Worm (Caenorhabditis elegans): ENCODE measurements around the gene gar-1.
A peak's percentile ranks its signal among the peaks of the same experiment; 100 is the strongest.

Gene gar-1

DNA sequence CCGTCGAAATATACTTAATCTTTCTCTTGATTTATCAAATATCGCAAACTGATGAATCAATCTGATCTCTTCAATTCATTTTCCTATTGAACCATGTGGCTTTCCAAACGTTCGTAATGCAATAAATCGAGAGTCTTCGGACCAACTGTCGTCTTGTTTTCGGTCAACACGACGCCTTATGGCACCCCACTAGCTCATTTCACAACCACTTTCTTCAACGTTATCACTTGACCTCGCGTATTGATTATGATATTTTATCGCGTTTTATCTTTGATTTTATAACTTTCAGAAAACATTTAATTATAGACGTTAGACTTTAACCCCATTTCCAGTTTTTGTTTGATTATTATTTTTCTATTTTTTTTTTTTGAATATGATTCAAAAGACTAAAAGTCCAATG, 25.1 kb upstream of the gar-1 start:
- TF ChIP-seq tbx-7 (tag; optimal IDR thresholded peaks at IDR 0.05), result no peak
- no peak for TF ChIP-seq pha-4 (tag; optimal IDR thresholded peaks at IDR 0.05)
- TF ChIP-seq C08G9.2 (tag; optimal IDR thresholded peaks at IDR 0.05), result no peak
- peak; percentile 60 for TF ChIP-seq elt-2 (tag; optimal IDR thresholded peaks at IDR 0.05)
- TF ChIP-seq tbx-2 (tag; optimal IDR thresholded peaks at IDR 0.05), result no peak
- no peak for TF ChIP-seq ceh-48 (tag; optimal IDR thresholded peaks at IDR 0.05)
- TF ChIP-seq gmeb-2 (tag; optimal IDR thresholded peaks at IDR 0.05), result no peak

DNA sequence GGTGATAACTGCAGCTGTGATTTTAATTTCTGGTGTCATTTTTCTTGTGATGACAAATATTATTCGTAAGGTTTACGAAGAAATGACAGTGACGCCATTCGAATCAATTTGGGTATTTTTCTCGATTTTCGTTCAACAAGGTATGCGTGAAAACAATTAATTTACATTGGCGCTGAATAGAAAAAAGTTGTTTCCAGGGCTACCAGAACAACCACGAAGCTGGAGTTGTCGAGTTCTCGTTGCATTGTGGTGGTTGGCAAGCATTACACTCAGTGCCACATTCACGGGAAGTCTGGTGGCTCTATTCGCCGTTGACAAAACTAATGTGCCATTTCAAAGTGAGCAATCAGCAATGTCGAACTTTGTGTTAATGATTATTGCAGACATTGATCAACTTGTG, 23.1 kb upstream of the gar-1 start:
- TF ChIP-seq ceh-45 (GFP tag; IDR thresholded peaks at IDR 0.05), result no peak
- no peak for TF ChIP-seq K09A11.1 (tag; optimal IDR thresholded peaks at IDR 0.05; ENCODE audit: insufficient read depth)

DNA sequence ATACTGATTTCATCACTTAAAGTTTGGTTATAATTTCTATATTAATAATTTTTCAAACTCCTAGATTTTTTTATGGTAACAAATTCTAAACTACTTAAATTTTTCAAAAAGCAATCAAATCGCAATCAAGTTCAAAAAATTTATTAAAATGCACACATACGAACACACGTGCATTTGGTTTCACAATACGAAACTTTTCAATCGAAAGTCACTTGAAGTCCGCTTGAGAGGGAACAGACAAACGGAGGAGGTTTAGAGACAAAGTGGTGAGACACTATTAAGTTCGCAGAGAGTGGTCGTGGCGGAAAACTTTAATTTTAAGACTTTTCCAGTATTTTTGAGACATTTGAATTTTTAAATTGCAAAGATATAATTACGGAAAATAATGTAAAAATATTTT, 21.0 kb upstream of the gar-1 start, which contains the start of gene glr-8:
Gene glr-8 (plus strand): TSS at position 319 of the 400 bp plus-strand sequence.
- TF ChIP-seq ceh-45 (GFP tag; IDR thresholded peaks at IDR 0.05) (no peak), ceh-14 (tag; optimal IDR thresholded peaks at IDR 0.05) (no peak), hlh-6 (tag; optimal IDR thresholded peaks at IDR 0.05) (no peak), elt-4 (tag; optimal IDR thresholded peaks at IDR 0.05) (no peak), tbx-2 (tag; optimal IDR thresholded peaks at IDR 0.05) (no peak), sox-4 (tag; optimal IDR thresholded peaks at IDR 0.05) (no peak), ceh-30 (tag; optimal IDR thresholded peaks at IDR 0.05) (no peak)

DNA sequence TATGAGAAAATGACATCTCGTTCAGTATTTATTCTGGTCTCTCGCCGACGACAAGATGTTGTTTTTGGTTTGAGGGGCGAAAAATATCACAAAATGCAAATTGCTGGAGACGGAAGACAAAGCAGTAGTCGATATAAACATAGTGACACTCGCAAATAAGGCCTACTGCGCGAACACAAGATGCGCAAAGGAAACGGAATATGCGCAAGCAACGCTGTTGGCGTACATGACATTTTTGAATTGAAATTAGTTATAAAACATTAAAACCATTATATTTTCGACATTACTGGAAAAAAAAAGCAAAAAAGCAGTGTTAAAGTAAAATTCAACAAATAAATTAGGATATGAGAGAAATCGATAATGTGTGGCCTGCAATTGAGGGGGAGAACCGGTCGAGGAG, 20.3 kb upstream of the gar-1 start, which contains the start of gene cdf-1:
Gene cdf-1 (minus strand): TSS at position 136 of the 400 bp plus-strand sequence.
- no peak for TF ChIP-seq dve-1 (tag; optimal IDR thresholded peaks at IDR 0.05)
- TF ChIP-seq ceh-45 (GFP tag; IDR thresholded peaks at IDR 0.05), result no peak
- peak; percentile 37 for TF ChIP-seq ref-2 (tag; optimal IDR thresholded peaks at IDR 0.05)
- no peak for TF ChIP-seq syd-9 (tag; optimal IDR thresholded peaks at IDR 0.05)
- TF ChIP-seq tbx-7 (tag; optimal IDR thresholded peaks at IDR 0.05), result no peak
- no peak for TF ChIP-seq hlh-13 (GFP tag; optimal IDR thresholded peaks at IDR 0.05)
- no peak for TF ChIP-seq ceh-24 (tag; optimal IDR thresholded peaks at IDR 0.05)
- no peak for TF ChIP-seq T23F11.4 (GFP tag; optimal IDR thresholded peaks at IDR 0.05)
- TF ChIP-seq unc-42 (tag; optimal IDR thresholded peaks at IDR 0.05), result peak; percentile 22
- TF ChIP-seq K02D7.2 (tag; optimal IDR thresholded peaks at IDR 0.05), result no peak
- TF ChIP-seq ceh-19 (GFP tag; optimal IDR thresholded peaks at IDR 0.05), result peak; percentile 9
- no peak for TF ChIP-seq ceh-14 (tag; optimal IDR thresholded peaks at IDR 0.05)
- no peak for TF ChIP-seq eyg-1 (tag; optimal IDR thresholded peaks at IDR 0.05)
- TF ChIP-seq ets-4 (tag; optimal IDR thresholded peaks at IDR 0.05), result no peak
- no peak for TF ChIP-seq che-1 (tag; optimal IDR thresholded peaks at IDR 0.05)
- TF ChIP-seq fax-1 (tag; optimal IDR thresholded peaks at IDR 0.05), result no peak
- TF ChIP-seq ceh-34 (tag; optimal IDR thresholded peaks at IDR 0.05), result peak; percentile 31
- TF ChIP-seq ceh-31 (tag; optimal IDR thresholded peaks at IDR 0.05), result peak; percentile 21
- TF ChIP-seq nfya-1 (tag; optimal IDR thresholded peaks at IDR 0.05), result peak; percentile 2
- TF ChIP-seq ceh-48 (tag; optimal IDR thresholded peaks at IDR 0.05), result peak; percentile 20
- TF ChIP-seq odd-2 (tag; optimal IDR thresholded peaks at IDR 0.05), result no peak
- no peak for TF ChIP-seq nhr-232 (tag; optimal IDR thresholded peaks at IDR 0.05)
- TF ChIP-seq npax-4 (tag; optimal IDR thresholded peaks at IDR 0.05), result no peak
- TF ChIP-seq rnt-1 (tag; optimal IDR thresholded peaks at IDR 0.05), result no peak
- no peak for TF ChIP-seq ceh-22 (tag; optimal IDR thresholded peaks at IDR 0.05)
- TF ChIP-seq C08G9.2 (tag; optimal IDR thresholded peaks at IDR 0.05), result no peak
- TF ChIP-seq hlh-30 (tag; optimal IDR thresholded peaks at IDR 0.05; ENCODE audit: insufficient read depth), result no peak

- TF ChIP-seq npax-4 (tag; optimal IDR thresholded peaks at IDR 0.05), result no peak
- no peak for TF ChIP-seq ceh-6 (GFP tag; optimal IDR thresholded peaks at IDR 0.05)
- TF ChIP-seq odd-2 (tag; optimal IDR thresholded peaks at IDR 0.05), result no peak
- no peak for TF ChIP-seq F13H6.1 (tag; optimal IDR thresholded peaks at IDR 0.05)
- no peak for TF ChIP-seq pha-2 (tag; optimal IDR thresholded peaks at IDR 0.05)
- TF ChIP-seq nfya-1 (tag; optimal IDR thresholded peaks at IDR 0.05), result no peak
- no peak for TF ChIP-seq T23F11.4 (GFP tag; optimal IDR thresholded peaks at IDR 0.05)
- no peak for TF ChIP-seq ceh-18 (tag; optimal IDR thresholded peaks at IDR 0.05)
- TF ChIP-seq ahr-1 (tag; optimal IDR thresholded peaks at IDR 0.05), result no peak
- TF ChIP-seq Y22D7AL.16 (tag; optimal IDR thresholded peaks at IDR 0.05), result no peak
- TF ChIP-seq gmeb-2 (tag; optimal IDR thresholded peaks at IDR 0.05), result no peak
- TF ChIP-seq C08G9.2 (tag; optimal IDR thresholded peaks at IDR 0.05), result no peak
- no peak for TF ChIP-seq zip-5 (tag; optimal IDR thresholded peaks at IDR 0.05)
- TF ChIP-seq hlh-8 (tag; optimal IDR thresholded peaks at IDR 0.05), result no peak
- no peak for TF ChIP-seq rnt-1 (tag; optimal IDR thresholded peaks at IDR 0.05)
- no peak for TF ChIP-seq ceh-19 (GFP tag; optimal IDR thresholded peaks at IDR 0.05)
Observed at ce11 chrX:6503148-6503547, 18.5 kb upstream of the gar-1 start.

All from whole organism, late embryonic.